Worm (Caenorhabditis elegans): ENCODE data around the gene C05D11.8.

- TF ChIP-seq rnt-1 (tag; optimal IDR thresholded peaks at IDR 0.05) (peak; percentile 5), fkh-10 (GFP tag; optimal IDR thresholded peaks at IDR 0.05) (no peak), pqm-1 (tag; optimal IDR thresholded peaks at IDR 0.05) (no peak), unc-62 (GFP tag; optimal IDR thresholded peaks at IDR 0.05) (no peak), nhr-84 (tag; optimal IDR thresholded peaks at IDR 0.05) (no peak), lin-15B (tag; optimal IDR thresholded peaks at IDR 0.05) (no peak), aly-2 (tag; optimal IDR thresholded peaks at IDR 0.05) (no peak), nhr-20 (tag; optimal IDR thresholded peaks at IDR 0.05) (no peak), mdl-1 (tag; optimal IDR thresholded peaks at IDR 0.05) (no peak), irx-1 (tag; optimal IDR thresholded peaks at IDR 0.05) (no peak), lin-39 (tag; optimal IDR thresholded peaks at IDR 0.05) (no peak), nhr-76 (tag; optimal IDR thresholded peaks at IDR 0.05) (no peak), fkh-8 (tag; optimal IDR thresholded peaks at IDR 0.05) (no peak)
These were observed 35.5 kb upstream of the C05D11.8 start, which contains the start of gene T26A5.8 for ce11 chrIII:6462610-6463009.

All from whole organism, L1 larva.